Fruit fly (Drosophila melanogaster): ENCODE data around the gene CG13907.

Gene CG13907

DNA sequence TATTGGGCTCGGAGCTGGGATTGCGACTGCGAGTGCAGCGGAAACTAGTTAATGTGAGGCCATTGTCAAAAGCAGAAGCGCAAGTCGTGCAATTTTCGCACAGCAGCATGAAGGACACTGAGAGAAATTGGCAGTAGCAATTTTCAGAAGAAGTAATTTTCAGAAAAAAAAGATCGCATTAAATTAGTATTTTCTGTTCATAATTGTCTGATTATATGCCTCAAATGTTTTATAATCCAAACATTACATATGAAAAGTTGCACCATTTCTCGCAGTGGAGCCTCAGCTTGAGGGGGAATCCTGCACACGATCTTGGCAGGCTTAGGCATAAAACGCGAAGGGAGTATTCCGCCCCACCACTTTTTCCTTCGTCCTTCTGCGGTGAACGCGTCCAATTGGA lies 22.6 kb upstream of the CG13907 start (continued):
- peak; percentile 52 for TF ChIP-seq CG5245 (GFP tag; optimal IDR thresholded peaks at IDR 0.05)
- no peak for TF ChIP-seq Taf1 (GFP tag; IDR thresholded peaks at IDR 0.05)
- TF ChIP-seq MESR4 (GFP tag; optimal IDR thresholded peaks at IDR 0.05): no peak
- TF ChIP-seq BEAF-32 (GFP tag; optimal IDR thresholded peaks at IDR 0.05): no peak
- TF ChIP-seq CG33557 (GFP tag; optimal IDR thresholded peaks at IDR 0.05): peak; percentile 86
- TF ChIP-seq gem (tag; optimal IDR thresholded peaks at IDR 0.05): peak; percentile 82
- TF ChIP-seq so (GFP tag; IDR thresholded peaks at IDR 0.05): no peak
- TF ChIP-seq MTF-1 (GFP tag; optimal IDR thresholded peaks at IDR 0.05; ENCODE audit: borderline replicate concordance): no peak
- TF ChIP-seq stc (GFP tag; IDR thresholded peaks at IDR 0.05): peak; percentile 57; the same call in 1 of the 2 replicates
- no peak for TF ChIP-seq ftz-f1 (GFP tag; optimal IDR thresholded peaks at IDR 0.05)
- TF ChIP-seq CG3726 (GFP tag; IDR thresholded peaks at IDR 0.05): no peak
- TF ChIP-seq z (GFP tag; IDR thresholded peaks at IDR 0.05): no peak
- no peak for TF ChIP-seq gro (GFP tag; optimal IDR thresholded peaks at IDR 0.05)
- peak; percentile 65 for TF ChIP-seq Hsf (GFP tag; optimal IDR thresholded peaks at IDR 0.05)
- no peak for TF ChIP-seq CG10147 (GFP tag; optimal IDR thresholded peaks at IDR 0.05)
- peak; percentile 38 for TF ChIP-seq fd64A (GFP tag; optimal IDR thresholded peaks at IDR 0.05)
- TF ChIP-seq CG13287 (GFP tag; IDR thresholded peaks at IDR 0.05; ENCODE audit: partially characterized antibody): no peak
- TF ChIP-seq CG7271 (tag; optimal IDR thresholded peaks at IDR 0.05): no peak
- TF ChIP-seq CoRest (tag; optimal IDR thresholded peaks at IDR 0.05): peak; percentile 72
- TF ChIP-seq Nf-YC (tag; optimal IDR thresholded peaks at IDR 0.05): no peak
- no peak for TF ChIP-seq Lim3 (GFP tag; IDR thresholded peaks at IDR 0.05)
- TF ChIP-seq CG12219 (GFP tag; optimal IDR thresholded peaks at IDR 0.05): peak; percentile 66
- TF ChIP-seq CG7839 (tag; optimal IDR thresholded peaks at IDR 0.05): peak; percentile 66
- TF ChIP-seq Atf6 (GFP tag; IDR thresholded peaks at IDR 0.05): no peak
- peak; percentile 49; the same call in 1 of the 2 replicates for TF ChIP-seq dan (GFP tag; IDR thresholded peaks at IDR 0.05)
- peak; percentile 43 for TF ChIP-seq Max (GFP tag; optimal IDR thresholded peaks at IDR 0.05)
- TF ChIP-seq sd (tag; optimal IDR thresholded peaks at IDR 0.05): no peak
- peak; percentile 37 for TF ChIP-seq Abd-B (GFP tag; optimal IDR thresholded peaks at IDR 0.05)
- TF ChIP-seq HLH54F (GFP tag; optimal IDR thresholded peaks at IDR 0.05): no peak
- peak; percentile 66 for TF ChIP-seq pnt (GFP tag; optimal IDR thresholded peaks at IDR 0.05)
- TF ChIP-seq oc (tag; optimal IDR thresholded peaks at IDR 0.05): peak; percentile 52
- peak; percentile 5 to 44 for TF ChIP-seq dpn (GFP tag; optimal IDR thresholded peaks at IDR 0.05)
- TF ChIP-seq CG16779 (GFP tag; IDR thresholded peaks at IDR 0.05): no peak
- no peak for TF ChIP-seq gsb (GFP tag; IDR thresholded peaks at IDR 0.05)
- TF ChIP-seq CG8765 (GFP tag; IDR thresholded peaks at IDR 0.05): peak; percentile 27; the same call in 1 of the 2 replicates
- TF ChIP-seq mld (GFP tag; IDR thresholded peaks at IDR 0.05; ENCODE audit: partially characterized antibody): no peak
- TF ChIP-seq CG15011 (GFP tag; optimal IDR thresholded peaks at IDR 0.05): no peak
- no peak for TF ChIP-seq CG6791 (GFP tag; IDR thresholded peaks at IDR 0.05; ENCODE audit: partially characterized antibody)
- TF ChIP-seq Med (GFP tag): peak; percentile 80
- TF ChIP-seq cwo (GFP tag; optimal IDR thresholded peaks at IDR 0.05): no peak
- TF ChIP-seq CG6683 (GFP tag; optimal IDR thresholded peaks at IDR 0.05): no peak
- no peak for TF ChIP-seq inv (GFP tag; IDR thresholded peaks at IDR 0.05; ENCODE audit: partially characterized antibody)
- TF ChIP-seq otp (GFP tag; IDR thresholded peaks at IDR 0.05): peak; percentile 58; the same call in 1 of the 3 replicates
- TF ChIP-seq CG12744 (GFP tag; optimal IDR thresholded peaks at IDR 0.05): no peak
- TF ChIP-seq nerfin-1 (tag; optimal IDR thresholded peaks at IDR 0.05): no peak
- no peak for TF ChIP-seq CG31365 (tag; optimal IDR thresholded peaks at IDR 0.05)
- TF ChIP-seq salm (tag; optimal IDR thresholded peaks at IDR 0.05): no peak
- no peak for TF ChIP-seq Sry-β (GFP tag; optimal IDR thresholded peaks at IDR 0.05)
- no peak for TF ChIP-seq Adf1 (GFP tag; IDR thresholded peaks at IDR 0.05)
- TF ChIP-seq CG34422 (GFP tag; IDR thresholded peaks at IDR 0.05): peak; percentile 63; the same call in 2 of the 3 replicates
